Fruit fly (Drosophila melanogaster) whole organism: Measurements from ENCODE around the gene mei-41.
A peak's percentile ranks its signal among the peaks of the same experiment; 100 is the strongest.

Source experiments
- CG8478 ChIP-seq: fragments of >200 bp; optimal IDR thresholded peaks from 2 replicates; lab custom pipeline; 2018; ENCODE audit warnings: inconsistent platforms
- Dll ChIP-seq: fragments of >200 bp; optimal IDR thresholded peaks from 2 replicates; lab custom pipeline; 2017
- EcR ChIP-seq, 2 experiments: fragments of >200 bp; optimal IDR thresholded peaks; 2 replicates each; lab custom pipeline; 2017; ENCODE audit warnings: missing biosample characterization in 2 of 2, missing genetic modification characterization in 2 of 2, missing genetic modification reagents in 2 of 2
- pan ChIP-seq: fragments of >200 bp; optimal IDR thresholded peaks from 2 replicates; lab custom pipeline; 2017
- psq ChIP-seq: fragments of >200 bp; optimal IDR thresholded peaks from 2 replicates; lab custom pipeline; 2017
- usp ChIP-seq: fragments of >200 bp; optimal IDR thresholded peaks from 2 replicates; lab custom pipeline; 2017; ENCODE audit warnings: missing biosample characterization, missing genetic modification characterization, mixed read lengths

The mei-41 gene

dm6 chrX:16422466-16423124, 31.1 kb downstream of the mei-41 start, which contains the start of gene hang:
hang (plus strand) TSS chrX:16422831.
- TF ChIP-seq psq (no peak), CG8478 (lab: Kevin White, UChicago) (no peak), Dll (no peak), pan (lab: Kevin White, UChicago) (no peak), EcR (GFP tag; optimal IDR thresholded peaks at IDR 0.05; lab: Kevin White, UChicago) (no peak), usp (no peak)

DNA sequence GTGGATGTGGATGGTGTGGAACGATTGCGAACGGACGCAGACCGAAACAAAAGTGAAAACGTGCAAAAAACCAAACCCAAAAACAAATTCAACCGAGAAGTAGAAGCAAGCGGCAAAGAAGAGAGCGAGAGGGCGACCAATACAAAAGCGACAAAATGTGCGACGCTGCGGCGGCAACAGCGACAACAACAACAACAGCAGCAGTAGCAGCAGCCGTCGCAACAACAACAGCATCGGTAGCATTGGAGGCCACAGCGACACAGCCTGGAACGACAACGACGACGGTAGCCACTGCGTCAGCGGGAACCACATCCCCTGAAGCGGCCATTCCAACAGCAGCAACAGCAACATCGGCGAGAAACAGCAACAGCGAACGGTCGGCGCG, 31.6 kb downstream of the mei-41 start:
- TF ChIP-seq CG8478 (lab: Kevin White, UChicago) (no peak), psq (no peak), EcR (GFP tag; optimal IDR thresholded peaks at IDR 0.05; lab: Kevin White, UChicago) (no peak), usp (no peak), Dll (no peak), pan (lab: Kevin White, UChicago) (no peak)

DNA sequence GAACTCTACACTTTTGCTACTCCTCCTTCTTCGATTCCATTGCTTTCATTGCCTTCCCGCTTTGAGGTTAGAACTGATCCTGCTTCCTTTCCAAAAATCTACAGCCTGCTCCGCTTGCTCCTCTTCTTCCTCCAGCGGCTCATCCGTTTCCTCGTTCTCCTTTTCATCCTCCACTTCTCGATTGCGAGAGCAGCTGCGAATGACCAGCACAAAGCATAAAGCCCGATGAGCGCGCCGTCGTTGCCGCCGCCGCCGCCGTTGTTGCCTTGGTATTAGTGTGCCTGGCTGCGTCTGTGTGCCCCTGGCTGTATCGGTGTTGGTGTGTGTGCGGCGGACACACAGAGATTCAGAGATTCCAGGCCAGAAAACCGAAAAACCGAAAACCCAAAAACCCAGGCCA, 32.8 kb downstream of the mei-41 start:
- TF ChIP-seq EcR (GFP tag; optimal IDR thresholded peaks at IDR 0.05; lab: Kevin White, UChicago) (no peak), psq (peak; percentile 45), usp (no peak)

DNA sequence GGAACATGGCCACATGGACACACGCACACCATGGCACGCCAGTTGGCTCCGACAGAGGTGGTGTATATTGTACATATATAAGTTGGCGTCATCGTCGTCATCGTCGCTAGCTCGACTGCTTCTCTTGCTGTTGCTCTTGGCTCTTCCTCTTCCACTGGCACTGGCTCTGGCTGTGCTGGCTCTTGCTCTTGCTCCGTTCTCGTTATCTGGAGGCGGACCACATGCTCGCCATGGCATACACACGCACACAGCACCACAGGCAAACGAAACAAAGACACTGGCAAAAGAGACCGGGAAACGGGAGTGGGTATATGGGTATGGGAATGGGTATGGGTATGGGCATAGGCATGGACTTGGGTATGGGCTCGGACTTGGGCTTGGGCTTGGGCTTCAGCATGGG, 33.6 kb downstream of the mei-41 start:
- TF ChIP-seq Dll (peak; percentile 50), pan (lab: Kevin White, UChicago) (no peak), psq (no peak), EcR (GFP tag; optimal IDR thresholded peaks at IDR 0.05; lab: Kevin White, UChicago) (no peak), usp (no peak), CG8478 (lab: Kevin White, UChicago) (no peak)

- no peak for TF ChIP-seq EcR (GFP tag; optimal IDR thresholded peaks at IDR 0.05; lab: Kevin White, UChicago)
These were observed 35.1 kb downstream of the mei-41 start for dm6 chrX:16426478-16427052.

DNA sequence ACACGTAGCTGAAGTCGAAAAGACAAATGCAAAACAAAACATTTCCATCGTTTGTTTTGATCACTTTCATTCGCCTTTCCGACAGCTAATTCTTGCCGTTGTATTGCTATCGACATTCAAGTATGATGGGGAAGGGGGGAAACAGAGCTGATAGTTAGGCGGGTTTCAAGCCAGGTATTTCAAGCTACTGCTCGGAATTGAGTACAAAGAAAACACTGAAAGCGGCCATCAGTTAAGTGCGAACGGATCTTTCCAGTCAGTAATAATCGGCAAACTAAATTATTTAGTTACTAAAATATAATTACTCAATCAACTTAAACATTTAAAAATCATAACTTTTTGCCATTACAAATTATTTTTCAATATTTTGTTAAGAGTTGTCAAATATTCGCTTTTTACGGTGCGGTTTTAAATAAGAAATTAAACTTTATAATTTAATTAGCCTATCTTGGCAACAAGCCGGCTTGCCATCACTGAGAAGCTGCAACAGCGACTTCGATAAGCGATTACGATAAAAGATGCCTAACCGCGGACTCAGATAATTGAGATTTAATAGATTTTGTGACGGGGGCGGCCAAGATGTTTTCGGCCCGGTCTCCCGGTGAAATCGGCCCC, 36.4 kb downstream of the mei-41 start:
- TF ChIP-seq CG8478 (lab: Kevin White, UChicago): no peak
- no peak for TF ChIP-seq pan (lab: Kevin White, UChicago)
- TF ChIP-seq EcR (GFP tag; optimal IDR thresholded peaks at IDR 0.05; lab: Kevin White, UChicago): no peak
- TF ChIP-seq usp: no peak
- TF ChIP-seq psq: no peak
- no peak for TF ChIP-seq Dll

DNA sequence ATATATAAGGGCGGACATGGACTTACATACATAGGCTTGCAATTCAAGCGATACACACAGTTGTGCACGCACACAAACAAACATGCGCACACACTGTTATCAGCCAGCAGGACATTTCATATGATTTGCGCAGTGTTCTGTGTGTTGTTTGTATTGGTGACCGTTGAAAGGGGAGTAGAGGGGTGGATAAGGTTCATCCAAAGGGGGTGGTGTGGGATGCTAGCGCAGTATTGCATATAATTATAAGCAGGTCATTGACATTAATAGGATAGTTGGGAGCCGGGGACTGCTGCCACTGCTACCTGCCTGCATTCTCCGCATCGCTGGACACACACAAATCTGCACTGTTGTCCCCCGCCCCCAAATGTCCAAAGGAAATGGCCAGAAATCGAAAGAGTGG, 37.0 kb downstream of the mei-41 start:
- TF ChIP-seq EcR (GFP tag; optimal IDR thresholded peaks at IDR 0.05; lab: Kevin White, UChicago) (no peak), usp (no peak), Dll (no peak)

- TF ChIP-seq psq (no peak), EcR (GFP tag; optimal IDR thresholded peaks at IDR 0.05; lab: Kevin White, UChicago) (no peak), usp (no peak), CG8478 (lab: Kevin White, UChicago) (no peak), Dll (no peak), pan (lab: Kevin White, UChicago) (no peak)
These were observed 49.7 kb downstream of the mei-41 start, which contains the start of the genes Cdc50 and rngo for dm6 chrX:16441245-16441644. Cdc50 (minus strand) TSS chrX:16441296. rngo (plus strand) TSS chrX:16441433.

DNA sequence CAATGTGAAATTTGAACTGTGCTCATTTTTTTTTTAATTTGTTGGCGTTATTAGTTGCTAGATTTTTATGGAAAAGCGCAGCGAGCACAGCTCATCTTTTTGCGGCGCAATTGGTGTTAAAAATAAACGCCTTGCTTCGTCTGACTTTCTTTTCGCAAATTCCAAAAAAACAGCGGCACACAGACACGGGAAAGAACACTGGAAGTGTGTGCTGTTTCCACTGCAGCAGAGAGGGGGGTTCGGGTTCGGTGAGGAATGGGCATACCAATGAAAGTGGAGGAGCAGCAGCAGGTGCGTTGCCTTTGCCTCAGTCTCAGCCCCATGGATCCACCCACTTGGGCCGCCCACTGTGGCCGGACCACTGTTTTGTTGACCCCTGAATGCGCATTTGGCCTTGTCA, 50.9 kb downstream of the mei-41 start:
- TF ChIP-seq pan (lab: Kevin White, UChicago) (no peak), usp (no peak), Dll (no peak), psq (no peak), CG8478 (lab: Kevin White, UChicago) (no peak), EcR (GFP tag; optimal IDR thresholded peaks at IDR 0.05; lab: Kevin White, UChicago) (no peak)

DNA sequence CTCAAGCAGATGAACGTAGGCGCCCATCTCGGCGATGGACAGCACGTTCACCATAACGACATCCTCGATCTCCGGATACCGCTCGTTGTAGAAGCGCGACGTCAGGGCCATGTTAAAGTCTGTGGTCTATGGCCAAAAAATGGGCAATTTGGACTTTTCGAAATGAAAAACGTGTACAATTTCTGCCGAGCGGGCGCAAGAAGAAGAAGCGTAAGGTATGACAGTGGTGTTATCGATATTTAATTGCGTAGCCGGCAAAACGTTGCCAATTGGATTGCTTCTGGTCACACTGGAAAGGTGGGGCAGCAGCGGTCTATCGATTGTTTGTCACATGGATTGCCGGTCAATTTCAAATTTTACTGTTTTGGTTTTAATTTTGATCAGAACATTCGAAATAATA, 55.3 kb downstream of the mei-41 start, which contains the start of gene eIF2alpha:
Gene eIF2alpha, minus strand, starts transcription at position 225 of the 400 bp plus-strand sequence.
- no peak for TF ChIP-seq usp

DNA sequence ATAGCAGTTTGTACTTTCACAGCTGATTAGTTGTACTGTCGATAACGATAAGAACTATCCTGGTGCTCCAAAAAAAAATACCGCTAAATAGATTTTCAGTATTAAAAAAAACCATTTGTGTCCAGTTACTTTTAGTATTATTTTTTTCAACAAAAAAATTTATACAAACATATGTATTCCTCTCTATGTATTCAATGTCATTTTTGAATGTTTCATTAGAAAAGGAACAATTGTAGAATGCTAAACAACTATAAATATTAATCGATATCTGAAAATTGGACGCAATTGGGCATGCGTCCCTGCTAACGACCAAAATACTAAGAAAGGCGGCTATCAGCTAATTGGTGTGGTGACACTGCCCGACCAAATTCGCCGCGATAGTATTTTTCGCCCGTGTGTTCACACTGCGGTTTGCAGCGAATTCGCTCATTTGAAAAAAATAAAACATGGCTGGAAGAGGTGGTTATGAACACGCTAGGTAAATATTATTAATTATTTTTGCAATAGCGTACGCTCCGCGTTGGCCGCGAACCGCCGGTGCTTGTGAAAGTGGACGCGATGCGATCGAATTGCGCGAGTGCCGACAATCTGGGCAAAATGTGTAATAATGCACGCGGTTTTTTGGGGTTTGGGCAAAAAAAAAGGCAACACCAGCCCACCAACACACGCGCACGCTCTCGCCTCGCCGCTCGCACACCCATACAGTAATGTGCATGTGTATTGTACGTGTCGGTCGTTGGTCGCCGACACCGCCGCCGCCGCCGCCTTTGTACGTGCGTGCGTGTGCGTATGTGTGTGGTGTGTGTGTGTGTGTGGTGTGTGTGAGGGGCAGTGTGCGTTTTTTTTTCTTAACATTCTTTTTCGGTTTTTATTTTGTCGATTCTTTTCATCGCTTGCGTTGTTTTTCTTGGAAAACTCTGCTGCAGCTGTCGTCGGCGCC, 57.0 kb downstream of the mei-41 start, which contains the start of the genes CG34015 and eIF4H1:
Gene CG34015, minus strand, starts transcription at position 51 of the 940 bp plus-strand sequence.
Gene eIF4H1, plus strand, starts transcription at position 414 of the 940 bp plus-strand sequence.
- TF ChIP-seq Dll (no peak), CG8478 (lab: Kevin White, UChicago) (peak; percentile 40), EcR (GFP tag; optimal IDR thresholded peaks at IDR 0.05; lab: Kevin White, UChicago) (no peak)

DNA sequence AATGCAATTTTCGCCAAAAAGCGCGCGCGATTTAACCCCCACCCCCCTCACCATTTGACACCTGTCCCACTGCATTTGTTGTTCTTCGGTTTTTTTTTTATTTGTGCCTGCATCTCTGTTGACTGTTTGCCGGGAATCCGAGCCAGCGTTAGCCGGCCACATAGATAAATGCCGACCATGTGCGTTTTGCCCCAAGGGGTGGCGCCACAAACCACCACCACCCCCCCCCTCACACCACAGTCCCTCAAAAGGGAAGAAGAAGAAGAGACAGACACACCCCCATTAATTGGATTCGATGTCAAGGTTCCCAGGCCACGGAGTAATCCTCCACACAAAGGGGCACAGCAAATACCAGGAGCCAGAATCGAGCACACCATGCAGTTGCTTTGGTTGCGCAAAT, 57.8 kb downstream of the mei-41 start:
- TF ChIP-seq psq (no peak), EcR (GFP tag; optimal IDR thresholded peaks at IDR 0.05; lab: Kevin White, UChicago) (no peak), usp (no peak), Dll (no peak), pan (lab: Kevin White, UChicago) (no peak), CG8478 (lab: Kevin White, UChicago) (no peak)
